Fruit fly (Drosophila melanogaster) whole organism, embryonic: ENCODE results near the gene Rilpl.
A peak's percentile ranks its signal among the peaks of the same experiment; 100 is the strongest.

Source experiments
- ATbp ChIP-seq: fragments of 200-800 bp; sonication (Bioruptor generic); optimal IDR thresholded peaks from 2 replicates; lab custom pipeline; 2017; ENCODE audit warnings: missing biosample characterization, mild to moderate bottlenecking, missing genetic modification characterization, missing genetic modification reagents
- Antp ChIP-seq: fragments of 200-800 bp; sonication (Bioruptor generic); optimal IDR thresholded peaks from 3 replicates; lab custom pipeline; 2016; ENCODE audit warnings: missing biosample characterization, missing genetic modification characterization
- Atf6 ChIP-seq: fragments of 200-800 bp; sonication (Bioruptor generic); IDR thresholded peaks from 2 replicates; pipeline ENCODE4 v1.3.6; 2022; ENCODE audit warnings: missing biosample characterization, missing genetic modification characterization
- Bgb ChIP-seq: fragments of 200-800 bp; sonication (Bioruptor generic); IDR thresholded peaks from 2 replicates; pipeline ENCODE4 v1.3.6; 2022; ENCODE audit warnings: missing biosample characterization, missing genetic modification characterization; ENCODE audit not compliant: partially characterized antibody
- CG10267 ChIP-seq: fragments of 200-800 bp; sonication (Bioruptor generic); optimal IDR thresholded peaks from 2 replicates; lab custom pipeline; 2018; ENCODE audit warnings: missing biosample characterization, mild to moderate bottlenecking, missing genetic modification characterization, moderate library complexity
- CG10431 ChIP-seq: fragments of 200-800 bp; sonication (Bioruptor generic); optimal IDR thresholded peaks from 3 replicates; lab custom pipeline; 2018; ENCODE audit warnings: missing biosample characterization, mild to moderate bottlenecking, missing genetic modification characterization
- CG10565 ChIP-seq: fragments of 200-800 bp; sonication (Bioruptor generic); optimal IDR thresholded peaks from 3 replicates; lab custom pipeline; 2016; ENCODE audit warnings: missing biosample characterization, mild to moderate bottlenecking, missing genetic modification characterization
- CG11456 ChIP-seq: fragments of 200-800 bp; sonication (Bioruptor generic); IDR thresholded peaks from 3 replicates; pipeline ENCODE4 v1.3.6; 2022; ENCODE audit warnings: missing biosample characterization, missing genetic modification characterization
- CG12391 ChIP-seq: fragments of 200-800 bp; sonication (Bioruptor generic); optimal IDR thresholded peaks from 3 replicates; lab custom pipeline; 2018; ENCODE audit warnings: missing biosample characterization, mild to moderate bottlenecking, missing genetic modification characterization, moderate library complexity
- CG13296 ChIP-seq: fragments of 200-800 bp; sonication (Bioruptor generic); optimal IDR thresholded peaks from 3 replicates; lab custom pipeline; 2018; ENCODE audit warnings: missing biosample characterization, mild to moderate bottlenecking, missing genetic modification characterization
- CG15479 ChIP-seq: fragments of 200-800 bp; sonication (Bioruptor generic); optimal IDR thresholded peaks from 3 replicates; lab custom pipeline; 2019; ENCODE audit warnings: missing biosample characterization, mild to moderate bottlenecking, missing genetic modification characterization, moderate library complexity
- CG1602 ChIP-seq: fragments of 200-800 bp; sonication (Bioruptor generic); optimal IDR thresholded peaks from 3 replicates; lab custom pipeline; 2016; ENCODE audit warnings: missing biosample characterization, missing genetic modification characterization
- CG1647 ChIP-seq: fragments of 200-800 bp; sonication (Bioruptor generic); optimal IDR thresholded peaks from 3 replicates; lab custom pipeline; 2016; ENCODE audit warnings: missing biosample characterization, missing genetic modification characterization
- CG18619 ChIP-seq: fragments of 200-800 bp; sonication (Bioruptor generic); optimal IDR thresholded peaks from 3 replicates; lab custom pipeline; 2017; ENCODE audit warnings: missing biosample characterization, mild to moderate bottlenecking, missing genetic modification characterization
- CG2678 ChIP-seq: fragments of 200-800 bp; sonication (Bioruptor generic); optimal IDR thresholded peaks from 3 replicates; lab custom pipeline; 2019; ENCODE audit warnings: missing biosample characterization, mild to moderate bottlenecking, missing genetic modification characterization, moderate library complexity
- CG34422 ChIP-seq: fragments of 200-800 bp; sonication (Bioruptor generic); IDR thresholded peaks from 3 replicates; pipeline ENCODE4 v1.3.6; 2022; ENCODE audit warnings: missing biosample characterization, missing genetic modification characterization
- CG3726 ChIP-seq: fragments of 200-800 bp; sonication (Bioruptor generic); IDR thresholded peaks from 3 replicates; pipeline ENCODE4, ENCODE4 v1.3.6; 2022; ENCODE audit warnings: missing biosample characterization, missing genetic modification characterization
- CG4328 ChIP-seq: fragments of 200-800 bp; sonication (Bioruptor generic); optimal IDR thresholded peaks from 3 replicates; lab custom pipeline; 2017; ENCODE audit warnings: missing biosample characterization, missing genetic modification reagents, missing genetic modification characterization
- CG4707 ChIP-seq: fragments of 200-800 bp; sonication (Bioruptor generic); optimal IDR thresholded peaks from 2 replicates; lab custom pipeline; 2018; ENCODE audit warnings: missing biosample characterization, mild to moderate bottlenecking, missing genetic modification characterization, moderate library complexity
- CG7372 ChIP-seq: fragments of 200-800 bp; sonication (Bioruptor generic); IDR thresholded peaks from 2 replicates; pipeline ENCODE4 v1.3.6; 2022; ENCODE audit warnings: missing biosample characterization, missing genetic modification characterization
- CG8388 ChIP-seq: fragments of 200-800 bp; sonication (Bioruptor generic); optimal IDR thresholded peaks from 2 replicates; lab custom pipeline; 2019; ENCODE audit warnings: missing biosample characterization, mild to moderate bottlenecking, missing genetic modification characterization, moderate library complexity
- D19A ChIP-seq: fragments of 200-800 bp; optimal IDR thresholded peaks from 3 replicates; lab custom pipeline; 2019; ENCODE audit warnings: missing biosample characterization, mild to moderate bottlenecking, missing genetic modification characterization, moderate library complexity
- D19B ChIP-seq: fragments of 200-800 bp; sonication (Bioruptor generic); optimal IDR thresholded peaks from 2 replicates; lab custom pipeline; 2017; ENCODE audit warnings: missing biosample characterization, mild to moderate bottlenecking, missing genetic modification characterization
- Dip2 ChIP-seq: fragments of 200-800 bp; sonication (Bioruptor generic); IDR thresholded peaks from 2 replicates; pipeline ENCODE4 v1.3.6; 2022; ENCODE audit warnings: missing biosample characterization, missing genetic modification characterization
- Doc3 ChIP-seq: fragments of 200-800 bp; sonication (Bioruptor generic); IDR thresholded peaks from 3 replicates; pipeline ENCODE4 v1.3.6; 2022; ENCODE audit warnings: missing biosample characterization, missing genetic modification characterization; ENCODE audit not compliant: partially characterized antibody
- Dref ChIP-seq: fragments of 200-800 bp; sonication (Bioruptor generic); IDR thresholded peaks from 2 replicates; pipeline ENCODE4 v1.3.6; 2022; ENCODE audit warnings: missing biosample characterization, missing genetic modification characterization
- Elba2 ChIP-seq: fragments of 200-800 bp; sonication (Bioruptor generic); optimal IDR thresholded peaks from 3 replicates; lab custom pipeline; 2016; ENCODE audit warnings: missing biosample characterization, missing genetic modification characterization
- Fer3 ChIP-seq: fragments of 200-800 bp; sonication (Bioruptor generic); optimal IDR thresholded peaks from 2 replicates; lab custom pipeline; 2018; ENCODE audit warnings: missing biosample characterization, mild to moderate bottlenecking, missing genetic modification characterization, moderate library complexity
- Nf-YA ChIP-seq: fragments of 200-800 bp; sonication (Bioruptor generic); IDR thresholded peaks from 2 replicates; pipeline ENCODE4 v1.3.6; 2022; ENCODE audit warnings: missing biosample characterization, missing genetic modification characterization
- NfI ChIP-seq: fragments of 200-800 bp; sonication (Bioruptor generic); optimal IDR thresholded peaks from 3 replicates; lab custom pipeline; 2018; ENCODE audit warnings: missing biosample characterization, mild to moderate bottlenecking, missing genetic modification characterization, moderate library complexity
- PHDP ChIP-seq: fragments of 200-800 bp; sonication (Bioruptor generic); optimal IDR thresholded peaks from 3 replicates; lab custom pipeline; 2018; ENCODE audit warnings: missing biosample characterization, mild to moderate bottlenecking, missing genetic modification characterization, moderate library complexity
- Scr ChIP-seq: fragments of 200-800 bp; sonication (Bioruptor generic); IDR thresholded peaks from 2 replicates; pipeline ENCODE4 v1.3.6; 2022; ENCODE audit warnings: missing biosample characterization, missing genetic modification characterization; ENCODE audit not compliant: partially characterized antibody
- ac ChIP-seq: fragments of 200-800 bp; sonication (Bioruptor generic); optimal IDR thresholded peaks from 3 replicates; lab custom pipeline; 2017; ENCODE audit warnings: missing biosample characterization, mild to moderate bottlenecking, missing genetic modification characterization
- bbx ChIP-seq: fragments of 200-800 bp; sonication (Bioruptor generic); IDR thresholded peaks from 2 replicates; pipeline ENCODE4 v1.3.6; 2022; ENCODE audit warnings: missing biosample characterization, missing genetic modification characterization; ENCODE audit not compliant: partially characterized antibody
- cad ChIP-seq: fragments of >200 bp; optimal IDR thresholded peaks from 2 replicates; lab custom pipeline; 2017; ENCODE audit warnings: missing biosample characterization, missing genetic modification characterization
- cato ChIP-seq: fragments of 200-800 bp; sonication (Bioruptor generic); optimal IDR thresholded peaks from 2 replicates; lab custom pipeline; 2016; ENCODE audit warnings: missing biosample characterization, missing genetic modification characterization, borderline replicate concordance
- fd102C ChIP-seq: fragments of 200-800 bp; sonication (Bioruptor generic); optimal IDR thresholded peaks from 2 replicates; lab custom pipeline; 2018; ENCODE audit warnings: missing biosample characterization, mild to moderate bottlenecking, missing genetic modification characterization, moderate library complexity
- gce ChIP-seq: fragments of 200-800 bp; sonication (Bioruptor generic); IDR thresholded peaks from 3 replicates; pipeline ENCODE4 v1.3.6; 2022; ENCODE audit warnings: missing biosample characterization, missing genetic modification characterization
- gcm ChIP-seq: fragments of 200-800 bp; sonication (Bioruptor generic); optimal IDR thresholded peaks from 2 replicates; lab custom pipeline; 2019; ENCODE audit warnings: missing biosample characterization, mild to moderate bottlenecking, missing genetic modification characterization, moderate library complexity
- grau ChIP-seq: fragments of 200-800 bp; optimal IDR thresholded peaks from 3 replicates; lab custom pipeline; 2019; ENCODE audit warnings: missing biosample characterization, mild to moderate bottlenecking, missing genetic modification characterization, moderate library complexity
- kni ChIP-seq: fragments of 200-800 bp; sonication (Bioruptor generic); optimal IDR thresholded peaks from 3 replicates; lab custom pipeline; 2017; ENCODE audit warnings: mild to moderate bottlenecking, missing biosample characterization, missing genetic modification reagents, missing genetic modification characterization
- lov ChIP-seq, 2 experiments: fragments of 200-800 bp in 1 of 2; fragments of >200 bp in 1 of 2; sonication (Bioruptor generic) in 1 of 2; IDR thresholded peaks in 1 of 2; optimal IDR thresholded peaks in 1 of 2; 2 replicates in 1 of 2; 3 replicates in 1 of 2; pipeline versions ENCODE4 v1.3.6 to Lab custom; 2017 to 2022; ENCODE audit warnings: missing biosample characterization in 1 of 2, missing genetic modification characterization in 1 of 2
- pan ChIP-seq, 4 experiments: fragments of >200 bp in 3 of 4; fragments of 200-800 bp in 1 of 4; sonication (Bioruptor generic) in 1 of 4; optimal IDR thresholded peaks in 3 of 4; IDR thresholded peaks in 1 of 4; 2 replicates each; pipeline versions ENCODE4 v1.3.6 to Lab custom; 2017 to 2022; ENCODE audit warnings: missing biosample characterization in 2 of 4, missing genetic modification characterization in 2 of 4, mixed read lengths in 1 of 4
- pb ChIP-seq: fragments of 200-800 bp; sonication (Bioruptor generic); optimal IDR thresholded peaks from 3 replicates; lab custom pipeline; 2016; ENCODE audit warnings: missing biosample characterization, missing genetic modification characterization
- salm ChIP-seq: fragments of 200-800 bp; sonication (Bioruptor generic); optimal IDR thresholded peaks from 2 replicates; lab custom pipeline; 2018; ENCODE audit warnings: missing biosample characterization, mild to moderate bottlenecking, missing genetic modification characterization
- scrt ChIP-seq: fragments of 200-800 bp; sonication (Bioruptor generic); optimal IDR thresholded peaks from 2 replicates; lab custom pipeline; 2018; ENCODE audit warnings: missing biosample characterization, mild to moderate bottlenecking, missing genetic modification characterization, moderate library complexity
- ssp ChIP-seq: fragments of 200-800 bp; sonication (Bioruptor generic); IDR thresholded peaks from 2 replicates; pipeline ENCODE4 v1.3.6; 2022; ENCODE audit warnings: missing biosample characterization, missing genetic modification characterization
- z ChIP-seq: fragments of 200-800 bp; sonication (Bioruptor generic); IDR thresholded peaks from 3 replicates; pipeline ENCODE4 v1.3.6; 2022; ENCODE audit warnings: missing biosample characterization, missing genetic modification characterization

Rilpl gene

DNA sequence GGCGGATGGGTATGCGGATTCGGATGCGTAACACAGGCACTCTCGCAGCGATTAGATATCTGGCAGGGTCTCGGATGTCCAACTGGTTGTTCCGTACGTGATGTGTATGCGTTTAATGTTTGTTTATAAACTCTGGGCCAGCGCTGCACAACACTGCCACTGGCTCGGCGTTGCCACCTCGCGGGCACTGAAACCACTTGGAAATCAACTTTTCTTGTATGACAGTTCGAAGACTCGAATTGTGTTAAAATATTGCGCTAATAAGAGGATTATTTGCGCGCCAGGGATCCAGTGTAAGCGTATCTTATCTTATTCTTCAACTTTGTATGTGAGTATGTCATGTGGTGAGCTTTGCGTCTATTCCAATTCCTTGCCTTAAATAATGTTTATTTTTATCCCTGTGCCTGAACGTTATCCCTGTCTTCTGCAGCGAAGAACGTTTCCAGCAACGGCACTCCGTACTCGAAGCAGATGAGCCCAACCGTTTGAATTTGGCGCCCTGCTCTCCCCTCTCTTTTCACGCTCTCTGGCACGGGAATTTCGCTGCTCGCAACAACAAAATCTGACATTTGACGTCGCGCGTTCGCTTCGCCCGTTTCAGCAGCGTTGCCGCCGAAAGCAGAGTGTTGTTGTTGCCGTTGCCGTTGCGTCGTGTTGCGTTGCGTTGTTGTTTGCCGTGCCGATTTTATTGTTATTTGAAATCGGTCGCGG is 12.3 kb upstream of the Rilpl start, which contains the start of the genes CG3719 and CG32813 (continued):
- 0 out of 2 replicates have a peak, but pooled peaks have one; percentile 5 for TF ChIP-seq Atf6 (GFP tag; lab: Robert Waterston, UW)
- TF ChIP-seq lov (optimal IDR thresholded peaks at IDR 0.05; lab: Kevin White, UChicago) = no peak
- TF ChIP-seq lov (GFP tag; IDR thresholded peaks at IDR 0.05; lab: Robert Waterston, UW) = no peak
- TF ChIP-seq cad = no peak
- peak; percentile 31; the same call in 1 of the 2 replicates for TF ChIP-seq Bgb (GFP tag; lab: Robert Waterston, UW)
- no peak for TF ChIP-seq gce (GFP tag; lab: Robert Waterston, UW)
- no peak for TF ChIP-seq CG10431
- peak; percentile 77 for TF ChIP-seq Elba2 (GFP tag; lab: Kevin White, UChicago)
- TF ChIP-seq CG10267 (tag; lab: Kevin White, UChicago) = peak; percentile 92
- no peak for TF ChIP-seq salm (tag; lab: Kevin White, UChicago)
- TF ChIP-seq bbx (GFP tag; lab: Robert Waterston, UW) = no peak
- TF ChIP-seq CG12391 (tag; lab: Kevin White, UChicago) = peak; percentile 17
- TF ChIP-seq Dip2 (GFP tag; lab: Robert Waterston, UW) = no peak
- TF ChIP-seq kni (GFP tag; lab: Kevin White, UChicago) = no peak
- TF ChIP-seq CG8388 (GFP tag; lab: Kevin White, UChicago) = no peak
- TF ChIP-seq Scr (GFP tag; lab: Robert Waterston, UW) = no peak
- no peak for TF ChIP-seq z (GFP tag; lab: Robert Waterston, UW)
- no peak for TF ChIP-seq CG13296 (GFP tag; lab: Kevin White, UChicago)
- no peak for TF ChIP-seq CG15479 (GFP tag; lab: Kevin White, UChicago)
- no peak for TF ChIP-seq pan (optimal IDR thresholded peaks at IDR 0.05; lab: Kevin White, UChicago)
- no peak for TF ChIP-seq pan (GFP tag; optimal IDR thresholded peaks at IDR 0.05 in 1 of 2, IDR thresholded peaks at IDR 0.05 in 1 of 2)
- no peak for TF ChIP-seq pb
- no peak for TF ChIP-seq CG34422 (GFP tag; lab: Robert Waterston, UW)
- TF ChIP-seq NfI (GFP tag; lab: Kevin White, UChicago) = peak; percentile 34
- no peak for TF ChIP-seq fd102C (GFP tag; lab: Kevin White, UChicago)
- TF ChIP-seq Dref = peak; percentile 41; the same call in 1 of the 2 replicates
- TF ChIP-seq Doc3 (GFP tag; lab: Robert Waterston, UW) = no peak
- no peak for TF ChIP-seq D19A (tag; lab: Kevin White, UChicago)
- TF ChIP-seq CG4707 (GFP tag; lab: Kevin White, UChicago) = no peak
- peak; percentile 0 for TF ChIP-seq Fer3 (tag; lab: Kevin White, UChicago)
- TF ChIP-seq CG1647 (GFP tag; lab: Kevin White, UChicago) = peak; percentile 10
- peak; percentile 58; the same call in 1 of the 3 replicates for TF ChIP-seq CG11456 (GFP tag; lab: Robert Waterston, UW)
- TF ChIP-seq D19B (GFP tag; lab: Kevin White, UChicago) = no peak
- TF ChIP-seq cato (GFP tag; lab: Kevin White, UChicago) = no peak
- no peak for TF ChIP-seq gcm
- TF ChIP-seq PHDP (tag; lab: Kevin White, UChicago) = no peak
- no peak for TF ChIP-seq ATbp (GFP tag; lab: Kevin White, UChicago)
- TF ChIP-seq CG2678 (tag; lab: Kevin White, UChicago) = no peak
- no peak for TF ChIP-seq CG10565
- TF ChIP-seq CG4328 = peak; percentile 2
- no peak for TF ChIP-seq Nf-YA (GFP tag; lab: Robert Waterston, UW)
- TF ChIP-seq CG7372 (GFP tag; lab: Robert Waterston, UW) = no peak
- peak; percentile 89 for TF ChIP-seq scrt (GFP tag; lab: Kevin White, UChicago)
- TF ChIP-seq CG3726 = no peak
- TF ChIP-seq CG18619 (GFP tag; lab: Kevin White, UChicago) = no peak
- TF ChIP-seq ssp = no peak
- TF ChIP-seq grau = peak; percentile 18
- TF ChIP-seq Antp = peak; percentile 36
- no peak for TF ChIP-seq ac (GFP tag; lab: Kevin White, UChicago)
- TF ChIP-seq CG1602 (GFP tag; lab: Kevin White, UChicago) = no peak
